Fruit fly (Drosophila melanogaster) whole organism, embryonic: ENCODE data around the gene BBIP1.

Source experiments
- Aef1 ChIP-seq: fragments of 200-800 bp; sonication (Bioruptor generic); IDR thresholded peaks from 3 replicates; pipeline ENCODE4 v1.3.6; 2022; ENCODE audit warnings: missing biosample characterization, missing genetic modification characterization
- B-H2 ChIP-seq: fragments of 200-800 bp; sonication (Bioruptor generic); optimal IDR thresholded peaks from 2 replicates; lab custom pipeline; 2018; ENCODE audit warnings: missing biosample characterization, mild to moderate bottlenecking, missing genetic modification characterization
- Blimp-1 ChIP-seq: fragments of 200-800 bp; sonication (Bioruptor generic); optimal IDR thresholded peaks from 3 replicates; lab custom pipeline; 2018; ENCODE audit warnings: missing biosample characterization, missing genetic modification characterization, mild to moderate bottlenecking, moderate library complexity, missing genetic modification reagents
- C15 ChIP-seq: fragments of 200-800 bp; sonication (Bioruptor generic); IDR thresholded peaks from 3 replicates; pipeline ENCODE4 v1.3.6; 2022; ENCODE audit warnings: missing biosample characterization, missing genetic modification characterization
- CG10543 ChIP-seq: fragments of 200-800 bp; sonication (Bioruptor generic); optimal IDR thresholded peaks from 3 replicates; lab custom pipeline; 2017; ENCODE audit warnings: missing biosample characterization, mild to moderate bottlenecking, missing genetic modification characterization, moderate library complexity
- CG10654 ChIP-seq: fragments of 200-800 bp; sonication (Bioruptor generic); optimal IDR thresholded peaks from 2 replicates; lab custom pipeline; 2016; ENCODE audit warnings: missing biosample characterization, missing genetic modification characterization
- CG11560 ChIP-seq: fragments of 200-800 bp; sonication (Bioruptor generic); IDR thresholded peaks from 3 replicates; pipeline ENCODE4 v1.3.6; 2022; ENCODE audit warnings: missing biosample characterization, missing genetic modification characterization
- CG1233 ChIP-seq: fragments of 200-800 bp; sonication (Bioruptor generic); optimal IDR thresholded peaks from 4 replicates; lab custom pipeline; 2018; ENCODE audit warnings: missing biosample characterization, mild to moderate bottlenecking, missing genetic modification characterization
- CG15073 ChIP-seq: fragments of 200-800 bp; sonication (Bioruptor generic); optimal IDR thresholded peaks from 2 replicates; lab custom pipeline; 2016; ENCODE audit warnings: missing biosample characterization, missing genetic modification characterization
- CG17186 ChIP-seq: fragments of 200-800 bp; sonication (Bioruptor generic); optimal IDR thresholded peaks from 3 replicates; lab custom pipeline; 2017; ENCODE audit warnings: missing biosample characterization, missing genetic modification reagents, missing genetic modification characterization
- CG17912 ChIP-seq: fragments of 200-800 bp; sonication (Bioruptor generic); optimal IDR thresholded peaks from 2 replicates; lab custom pipeline; 2018; ENCODE audit warnings: missing biosample characterization, mild to moderate bottlenecking, missing genetic modification characterization
- CG3407 ChIP-seq: fragments of 200-800 bp; sonication (Bioruptor generic); optimal IDR thresholded peaks from 2 replicates; lab custom pipeline; 2018; ENCODE audit warnings: missing biosample characterization, mild to moderate bottlenecking, missing genetic modification characterization
- CG34422 ChIP-seq: fragments of 200-800 bp; sonication (Bioruptor generic); IDR thresholded peaks from 3 replicates; pipeline ENCODE4 v1.3.6; 2022; ENCODE audit warnings: missing biosample characterization, missing genetic modification characterization
- CG4617 ChIP-seq: fragments of 200-800 bp; sonication (Bioruptor generic); optimal IDR thresholded peaks from 3 replicates; lab custom pipeline; 2016; ENCODE audit warnings: missing biosample characterization, missing genetic modification characterization, borderline replicate concordance
- CG4854 ChIP-seq: fragments of 200-800 bp; sonication (Bioruptor generic); optimal IDR thresholded peaks from 2 replicates; lab custom pipeline; 2016; ENCODE audit warnings: missing biosample characterization, missing genetic modification characterization, inconsistent platforms
- CG6654 ChIP-seq: fragments of 200-800 bp; sonication (Bioruptor generic); optimal IDR thresholded peaks from 2 replicates; lab custom pipeline; 2017; ENCODE audit warnings: missing biosample characterization, mild to moderate bottlenecking, missing genetic modification characterization
- CG7271 ChIP-seq: fragments of 200-800 bp; sonication (Bioruptor generic); optimal IDR thresholded peaks from 2 replicates; lab custom pipeline; 2018; ENCODE audit warnings: missing biosample characterization, mild to moderate bottlenecking, missing genetic modification characterization, moderate library complexity
- CG7839 ChIP-seq: fragments of 200-800 bp; sonication (Bioruptor generic); optimal IDR thresholded peaks from 3 replicates; lab custom pipeline; 2018; ENCODE audit warnings: missing biosample characterization, mild to moderate bottlenecking, missing genetic modification characterization, moderate library complexity
- CG7963 ChIP-seq: fragments of 200-800 bp; sonication (Bioruptor generic); IDR thresholded peaks from 3 replicates; pipeline ENCODE4 v1.3.6; 2022; ENCODE audit warnings: missing biosample characterization, missing genetic modification characterization; ENCODE audit not compliant: partially characterized antibody
- D ChIP-seq, 2 experiments: fragments of 200-800 bp in 1 of 2; fragments of >200 bp in 1 of 2; sonication (Bioruptor generic) in 1 of 2; optimal IDR thresholded peaks; 2 replicates in 1 of 2; 3 replicates in 1 of 2; lab custom pipeline; 2017; ENCODE audit warnings: mild to moderate bottlenecking in 1 of 2, missing biosample characterization in 1 of 2, missing genetic modification characterization in 1 of 2, missing genetic modification reagents in 1 of 2
- Dip3 ChIP-seq: fragments of 200-800 bp; sonication (Bioruptor generic); optimal IDR thresholded peaks from 3 replicates; lab custom pipeline; 2016; ENCODE audit warnings: missing biosample characterization, missing genetic modification characterization
- GATAe ChIP-seq: fragments of 200-800 bp; sonication (Bioruptor generic); conservative IDR thresholded peaks from 2 replicates; pipeline ENCODE4 v1.3.6; 2022; ENCODE audit warnings: missing biosample characterization, missing genetic modification characterization
- Hey ChIP-seq: fragments of 200-800 bp; sonication (Bioruptor generic); optimal IDR thresholded peaks from 3 replicates; lab custom pipeline; 2018; ENCODE audit warnings: missing biosample characterization, mild to moderate bottlenecking, missing genetic modification characterization
- Hr3 ChIP-seq: fragments of 200-800 bp; sonication (Bioruptor generic); optimal IDR thresholded peaks from 3 replicates; lab custom pipeline; 2016; ENCODE audit warnings: missing biosample characterization, missing genetic modification characterization
- Hr78 ChIP-seq, 2 experiments: fragments of 200-800 bp in 1 of 2; fragments of >200 bp in 1 of 2; sonication (Bioruptor generic) in 1 of 2; optimal IDR thresholded peaks; 2 replicates each; lab custom pipeline; 2017 to 2019; ENCODE audit warnings: missing biosample characterization in 2 of 2, missing genetic modification characterization in 2 of 2, mild to moderate bottlenecking in 1 of 2, moderate library complexity in 1 of 2
- Lim3 ChIP-seq: fragments of 200-800 bp; sonication (Bioruptor generic); IDR thresholded peaks from 2 replicates; pipeline ENCODE4 v1.3.6; 2022; ENCODE audit warnings: missing biosample characterization, missing genetic modification characterization
- Optix ChIP-seq: fragments of 200-800 bp; sonication (Bioruptor generic); IDR thresholded peaks from 3 replicates; pipeline ENCODE4 v1.3.6; 2022; ENCODE audit warnings: missing biosample characterization, missing genetic modification characterization
- Six4 ChIP-seq: fragments of 200-800 bp; sonication (Bioruptor generic); optimal IDR thresholded peaks from 2 replicates; lab custom pipeline; 2016; ENCODE audit warnings: missing biosample characterization, missing genetic modification characterization
- chinmo ChIP-seq: fragments of 200-800 bp; sonication (Bioruptor generic); IDR thresholded peaks from 4 replicates; pipeline ENCODE4 v1.3.6; 2022; ENCODE audit warnings: missing biosample characterization, missing genetic modification characterization; ENCODE audit not compliant: partially characterized antibody
- dmrt99B ChIP-seq: fragments of 200-800 bp; sonication (Bioruptor generic); optimal IDR thresholded peaks from 2 replicates; lab custom pipeline; 2018; ENCODE audit warnings: missing biosample characterization, mild to moderate bottlenecking, missing genetic modification characterization, moderate library complexity
- dysf ChIP-seq: fragments of 200-800 bp; sonication (Bioruptor generic); IDR thresholded peaks from 3 replicates; pipeline ENCODE4 v1.3.6; 2022; ENCODE audit warnings: missing biosample characterization, missing genetic modification characterization
- emc ChIP-seq: fragments of 200-800 bp; sonication (Bioruptor generic); optimal IDR thresholded peaks from 2 replicates; lab custom pipeline; 2016; ENCODE audit warnings: missing biosample characterization, missing genetic modification characterization
- eyg ChIP-seq: fragments of 200-800 bp; sonication (Bioruptor generic); optimal IDR thresholded peaks from 3 replicates; lab custom pipeline; 2016; ENCODE audit warnings: missing biosample characterization, missing genetic modification characterization
- fd96Cb ChIP-seq: fragments of 200-800 bp; sonication (Bioruptor generic); optimal IDR thresholded peaks from 2 replicates; lab custom pipeline; 2018; ENCODE audit warnings: missing biosample characterization, mild to moderate bottlenecking, missing genetic modification characterization, moderate library complexity
- grn ChIP-seq: fragments of 200-800 bp; sonication (Bioruptor generic); optimal IDR thresholded peaks from 3 replicates; lab custom pipeline; 2017; ENCODE audit warnings: missing biosample characterization, missing genetic modification characterization
- gsb-n ChIP-seq: fragments of 200-800 bp; sonication (Bioruptor generic); optimal IDR thresholded peaks from 3 replicates; lab custom pipeline; 2018; ENCODE audit warnings: missing biosample characterization, mild to moderate bottlenecking, missing genetic modification characterization
- hb ChIP-seq: fragments of 200-800 bp; sonication (Bioruptor generic); IDR thresholded peaks from 3 replicates; pipeline ENCODE4 v1.3.6; 2022; ENCODE audit warnings: missing biosample characterization, missing genetic modification characterization; ENCODE audit not compliant: partially characterized antibody
- kah ChIP-seq: fragments of 200-800 bp; sonication (Bioruptor generic); optimal IDR thresholded peaks from 2 replicates; lab custom pipeline; 2018; ENCODE audit warnings: missing biosample characterization, mild to moderate bottlenecking, missing genetic modification characterization
- kay ChIP-seq: fragments of 200-800 bp; sonication (Bioruptor generic); optimal IDR thresholded peaks from 2 replicates; lab custom pipeline; 2016; ENCODE audit warnings: missing biosample characterization, missing genetic modification characterization
- maf-S ChIP-seq: fragments of 200-800 bp; sonication (Bioruptor generic); optimal IDR thresholded peaks from 2 replicates; lab custom pipeline; 2016; ENCODE audit warnings: missing biosample characterization, missing genetic modification characterization
- mirr ChIP-seq: fragments of 200-800 bp; sonication (Bioruptor generic); optimal IDR thresholded peaks from 3 replicates; lab custom pipeline; 2018; ENCODE audit warnings: missing biosample characterization, mild to moderate bottlenecking, missing genetic modification characterization
- prd ChIP-seq, 3 experiments: fragments of >200 bp in 2 of 3; fragments of 200-800 bp in 1 of 3; sonication (Bioruptor generic) in 1 of 3; optimal IDR thresholded peaks in 2 of 3; IDR thresholded peaks in 1 of 3; 2 replicates in 2 of 3; 3 replicates in 1 of 3; pipeline versions ENCODE4 v1.3.6 to Lab custom; 2017 to 2022; ENCODE audit warnings: missing biosample characterization in 1 of 3, missing genetic modification characterization in 1 of 3
- sc ChIP-seq, 3 experiments: fragments of >200 bp in 2 of 3; fragments of 200-800 bp in 1 of 3; sonication (Bioruptor generic) in 1 of 3; optimal IDR thresholded peaks; 2 replicates in 2 of 3; 3 replicates in 1 of 3; lab custom pipeline; 2017; ENCODE audit warnings: mild to moderate bottlenecking in 1 of 3, missing biosample characterization in 1 of 3, missing genetic modification characterization in 1 of 3, missing genetic modification reagents in 1 of 3
- sens-2 ChIP-seq: fragments of 200-800 bp; sonication (Bioruptor generic); IDR thresholded peaks from 2 replicates; pipeline ENCODE4 v1.3.6; 2022; ENCODE audit warnings: missing biosample characterization, missing genetic modification characterization
- shn ChIP-seq: fragments of 200-800 bp; sonication (Bioruptor generic); optimal IDR thresholded peaks from 3 replicates; lab custom pipeline; 2016; ENCODE audit warnings: missing biosample characterization, missing genetic modification characterization
- so ChIP-seq: fragments of 200-800 bp; sonication (Bioruptor generic); IDR thresholded peaks from 3 replicates; pipeline ENCODE4 v1.3.6; 2022; ENCODE audit warnings: missing biosample characterization, missing genetic modification characterization
- tin ChIP-seq: fragments of 200-800 bp; sonication (Bioruptor generic); optimal IDR thresholded peaks from 3 replicates; lab custom pipeline; 2016; ENCODE audit warnings: missing biosample characterization, missing genetic modification characterization
- ttk ChIP-seq: fragments of 200-800 bp; sonication (Bioruptor generic); IDR thresholded peaks from 2 replicates; pipeline ENCODE4 v2.1.2; 2022; ENCODE audit warnings: missing biosample characterization, missing genetic modification characterization
- wek ChIP-seq: fragments of 200-800 bp; sonication (Bioruptor generic); optimal IDR thresholded peaks from 3 replicates; lab custom pipeline; 2018; ENCODE audit warnings: missing biosample characterization, mild to moderate bottlenecking, missing genetic modification characterization, moderate library complexity

Gene BBIP1

dm6 chr3R:9370413-9370812 is 33.8 kb upstream of the BBIP1 start (continued):
- TF ChIP-seq dmrt99B (peak; percentile 68), ttk (0 out of 2 replicates have a peak, but pooled peaks have one; percentile 17), sens-2 (GFP tag; lab: Robert Waterston, UW) (no peak), Six4 (GFP tag; lab: Kevin White, UChicago) (peak; percentile 22), CG6654 (GFP tag; lab: Kevin White, UChicago) (no peak), tin (GFP tag; lab: Kevin White, UChicago) (peak; percentile 3), GATAe (no peak), CG4617 (no peak), fd96Cb (tag; lab: Kevin White, UChicago) (peak; percentile 40), so (peak; percentile 71), Blimp-1 (GFP tag; lab: Kevin White, UChicago) (peak; percentile 33), Optix (no peak), CG34422 (0 out of 3 replicates have a peak, but pooled peaks have one; percentile 44), CG17186 (GFP tag; lab: Kevin White, UChicago) (no peak), hb (no peak), kay (GFP tag; lab: Kevin White, UChicago) (no peak), grn (no peak), CG11560 (tag; lab: Robert Waterston, UW) (no peak), CG17912 (GFP tag; lab: Kevin White, UChicago) (no peak), prd (optimal IDR thresholded peaks at IDR 0.05; lab: Kevin White, UChicago) (no peak), prd (GFP tag; IDR thresholded peaks at IDR 0.05; lab: Robert Waterston, UW) (peak; percentile 64; the same call in 2 of the 3 replicates), Lim3 (GFP tag; lab: Robert Waterston, UW) (no peak), CG15073 (GFP tag; lab: Kevin White, UChicago) (no peak), maf-S (GFP tag; lab: Kevin White, UChicago) (no peak), shn (GFP tag; lab: Kevin White, UChicago) (no peak), gsb-n (tag; lab: Kevin White, UChicago) (no peak), Dip3 (GFP tag; lab: Kevin White, UChicago) (peak; percentile 52), CG4854 (GFP tag; lab: Kevin White, UChicago) (peak; percentile 1), wek (GFP tag; lab: Kevin White, UChicago) (no peak), mirr (GFP tag; lab: Kevin White, UChicago) (no peak), CG7963 (GFP tag; lab: Robert Waterston, UW) (no peak), Aef1 (GFP tag; lab: Robert Waterston, UW) (peak; percentile 59; the same call in 2 of the 3 replicates), Hey (no peak), kah (GFP tag; lab: Kevin White, UChicago) (no peak), C15 (GFP tag; lab: Robert Waterston, UW) (no peak), chinmo (GFP tag; lab: Robert Waterston, UW) (0 out of 4 replicates have a peak, but pooled peaks have one; percentile 29), CG10654 (GFP tag; lab: Kevin White, UChicago) (peak; percentile 10), sc (optimal IDR thresholded peaks at IDR 0.05; lab: Kevin White, UChicago) (no peak), sc (GFP tag; optimal IDR thresholded peaks at IDR 0.05; lab: Kevin White, UChicago) (no peak), eyg (no peak), CG7271 (tag; lab: Kevin White, UChicago) (no peak), CG1233 (GFP tag; lab: Kevin White, UChicago) (peak; percentile 32), D (optimal IDR thresholded peaks at IDR 0.05; lab: Kevin White, UChicago) (no peak), D (GFP tag; optimal IDR thresholded peaks at IDR 0.05; lab: Kevin White, UChicago) (no peak), Hr78 (GFP tag; optimal IDR thresholded peaks at IDR 0.05; lab: Kevin White, UChicago) (no peak), CG7839 (tag; lab: Kevin White, UChicago) (peak; percentile 60), Hr3 (GFP tag; lab: Kevin White, UChicago) (peak; percentile 44), CG10543 (peak; percentile 41), emc (GFP tag; lab: Kevin White, UChicago) (no peak), B-H2 (GFP tag; lab: Kevin White, UChicago) (no peak), CG3407 (no peak), dysf (GFP tag; lab: Robert Waterston, UW) (peak; percentile 85; the same call in 2 of the 3 replicates)
